Worm (Caenorhabditis elegans): Measurements from ENCODE around the gene usp-50.

usp-50 gene

ce11 chrV:17945460-17945859, 20.7 kb downstream of the usp-50 start:
- TF ChIP-seq nhr-90 (tag; optimal IDR thresholded peaks at IDR 0.05) (no peak), zfh-2 (GFP tag; conservative IDR thresholded peaks at IDR 0.05) (0 out of 2 replicates have a peak, but pooled peaks have one; percentile 6), egrh-3 (GFP tag; IDR thresholded peaks at IDR 0.05) (peak; percentile 56; the same call in 1 of the 2 replicates), lin-26 (GFP tag; IDR thresholded peaks at IDR 0.05) (0 out of 2 replicates have a peak, but pooled peaks have one; percentile 12), ztf-25 (GFP tag; IDR thresholded peaks at IDR 0.05) (no peak)

ce11 chrV:17947266-17947665, 22.6 kb downstream of the usp-50 start:
- TF ChIP-seq tbp1 (GFP tag; optimal IDR thresholded peaks at IDR 0.05) (peak; percentile 73), dpl-1 (GFP tag; optimal IDR thresholded peaks at IDR 0.05) (no peak), rpc-1 (optimal IDR thresholded peaks at IDR 0.05) (no peak), rpc-1 (tag; optimal IDR thresholded peaks at IDR 0.05) (peak; percentile 63)

ce11 chrV:17948036-17948691, 23.4 kb downstream of the usp-50 start:
- TF ChIP-seq K11D2.4 (GFP tag; IDR thresholded peaks at IDR 0.05) (no peak), ccch-3 (GFP tag; optimal IDR thresholded peaks at IDR 0.05) (no peak), bed-1 (GFP tag; IDR thresholded peaks at IDR 0.05) (no peak), F37B4.10 (GFP tag; IDR thresholded peaks at IDR 0.05) (no peak), B0019.2 (GFP tag; conservative IDR thresholded peaks at IDR 0.05) (no peak), dox-1 (GFP tag; IDR thresholded peaks at IDR 0.05) (no peak), mxl-1 (tag; optimal IDR thresholded peaks at IDR 0.05) (no peak), cebp-1 (GFP tag; IDR thresholded peaks at IDR 0.05) (no peak), cebp-1 (tag; optimal IDR thresholded peaks at IDR 0.05) (no peak), snpc-3.4 (tag; optimal IDR thresholded peaks at IDR 0.05) (no peak), F57C9.4 (tag; optimal IDR thresholded peaks at IDR 0.05) (no peak), lir-1 (GFP tag; conservative IDR thresholded peaks at IDR 0.05) (no peak), madf-3 (GFP tag; IDR thresholded peaks at IDR 0.05) (no peak), B0261.1 (tag; optimal IDR thresholded peaks at IDR 0.05) (peak; percentile 32), B0336.3 (GFP tag; IDR thresholded peaks at IDR 0.05) (no peak), ceh-40 (GFP tag; IDR thresholded peaks at IDR 0.05) (no peak), rpc-1 (optimal IDR thresholded peaks at IDR 0.05) (no peak), rpc-1 (tag; optimal IDR thresholded peaks at IDR 0.05) (peak; percentile 66), die-1 (tag; optimal IDR thresholded peaks at IDR 0.05) (no peak), B0035.1 (tag; optimal IDR thresholded peaks at IDR 0.05) (no peak), let-526 (GFP tag; IDR thresholded peaks at IDR 0.05) (no peak), tbp1 (GFP tag; optimal IDR thresholded peaks at IDR 0.05) (peak; percentile 56), hlh-26 (GFP tag; conservative IDR thresholded peaks at IDR 0.05) (no peak), lsy-27 (tag; optimal IDR thresholded peaks at IDR 0.05; ENCODE audit: borderline replicate concordance, insufficient read depth) (no peak)

- no peak for TF ChIP-seq lin-35 (GFP tag; optimal IDR thresholded peaks at IDR 0.05)
- no peak for TF ChIP-seq ceh-27 (GFP tag; optimal IDR thresholded peaks at IDR 0.05)
- TF ChIP-seq ekl-4 (GFP tag; IDR thresholded peaks at IDR 0.05): no peak
- no peak for TF ChIP-seq rpc-1 (optimal IDR thresholded peaks at IDR 0.05)
- TF ChIP-seq rpc-1 (tag; optimal IDR thresholded peaks at IDR 0.05): no peak
- TF ChIP-seq zim-3 (tag; optimal IDR thresholded peaks at IDR 0.05): no peak
- no peak for TF ChIP-seq B0261.1 (tag; optimal IDR thresholded peaks at IDR 0.05)
These were observed 24.4 kb downstream of the usp-50 start, which contains the start of gene dpy-21 for ce11 chrV:17949093-17949492. dpy-21 (minus strand) TSS chrV:17949193.
